Fruit fly (Drosophila melanogaster) whole organism, embryonic: Measurements from ENCODE around the gene CG9837.

Experiments used
- CG10209 ChIP-seq: fragments of 200-800 bp; sonication (Bioruptor generic); optimal IDR thresholded peaks from 3 replicates; lab custom pipeline; 2017; ENCODE audit warnings: missing biosample characterization, mild to moderate bottlenecking, missing genetic modification characterization, missing genetic modification reagents
- CG13894 ChIP-seq: fragments of 200-800 bp; sonication (Bioruptor generic); optimal IDR thresholded peaks from 3 replicates; lab custom pipeline; 2018; ENCODE audit warnings: missing biosample characterization, mild to moderate bottlenecking, missing genetic modification characterization, moderate library complexity
- CG1529 ChIP-seq: fragments of 200-800 bp; sonication (Bioruptor generic); optimal IDR thresholded peaks from 3 replicates; lab custom pipeline; 2018; ENCODE audit warnings: missing biosample characterization, missing genetic modification characterization
- CG15514 ChIP-seq: fragments of 200-800 bp; sonication (Bioruptor generic); optimal IDR thresholded peaks from 3 replicates; lab custom pipeline; 2017; ENCODE audit warnings: missing biosample characterization, missing genetic modification characterization, mild to moderate bottlenecking, moderate library complexity, missing genetic modification reagents
- CG1647 ChIP-seq: fragments of 200-800 bp; sonication (Bioruptor generic); optimal IDR thresholded peaks from 3 replicates; lab custom pipeline; 2016; ENCODE audit warnings: missing biosample characterization, missing genetic modification characterization
- CG17186 ChIP-seq: fragments of 200-800 bp; sonication (Bioruptor generic); optimal IDR thresholded peaks from 3 replicates; lab custom pipeline; 2017; ENCODE audit warnings: missing biosample characterization, missing genetic modification reagents, missing genetic modification characterization
- CG18619 ChIP-seq: fragments of 200-800 bp; sonication (Bioruptor generic); optimal IDR thresholded peaks from 3 replicates; lab custom pipeline; 2017; ENCODE audit warnings: missing biosample characterization, mild to moderate bottlenecking, missing genetic modification characterization
- CG2202 ChIP-seq: fragments of 200-800 bp; sonication (Bioruptor generic); optimal IDR thresholded peaks from 2 replicates; lab custom pipeline; 2018; ENCODE audit warnings: missing biosample characterization, mild to moderate bottlenecking, missing genetic modification characterization
- CG2712 ChIP-seq: fragments of 200-800 bp; optimal IDR thresholded peaks from 3 replicates; lab custom pipeline; 2019; ENCODE audit warnings: missing biosample characterization, mild to moderate bottlenecking, missing genetic modification characterization, moderate library complexity
- CG30020 ChIP-seq: fragments of 200-800 bp; optimal IDR thresholded peaks from 2 replicates; lab custom pipeline; 2019; ENCODE audit warnings: missing biosample characterization, mild to moderate bottlenecking, missing genetic modification characterization, moderate library complexity
- CG42726 ChIP-seq: fragments of 200-800 bp; sonication (Bioruptor generic); IDR thresholded peaks from 2 replicates; pipeline ENCODE4 v1.3.6; 2022; ENCODE audit warnings: missing biosample characterization, missing genetic modification characterization; ENCODE audit not compliant: partially characterized antibody
- CG6175 ChIP-seq: fragments of 200-800 bp; sonication (Bioruptor generic); IDR thresholded peaks from 3 replicates; pipeline ENCODE4 v1.3.6; 2022; ENCODE audit warnings: missing biosample characterization, missing genetic modification characterization
- CG6254 ChIP-seq: fragments of 200-800 bp; sonication (Bioruptor generic); optimal IDR thresholded peaks from 3 replicates; lab custom pipeline; 2017; ENCODE audit warnings: mild to moderate bottlenecking, missing biosample characterization, missing genetic modification reagents, missing genetic modification characterization
- CG7556 ChIP-seq: fragments of 200-800 bp; sonication (Bioruptor generic); optimal IDR thresholded peaks from 2 replicates; lab custom pipeline; 2017; ENCODE audit warnings: missing biosample characterization, mild to moderate bottlenecking, missing genetic modification characterization
- CG8359 ChIP-seq: fragments of 200-800 bp; sonication (Bioruptor generic); optimal IDR thresholded peaks from 2 replicates; lab custom pipeline; 2017; ENCODE audit warnings: missing biosample characterization, mild to moderate bottlenecking, missing genetic modification characterization, borderline replicate concordance
- Chrac-16 ChIP-seq: fragments of 200-800 bp; sonication (Bioruptor generic); optimal IDR thresholded peaks from 3 replicates; lab custom pipeline; 2016; ENCODE audit warnings: missing biosample characterization, missing genetic modification characterization
- CrebB ChIP-seq: fragments of 200-800 bp; sonication (Bioruptor generic); optimal IDR thresholded peaks from 3 replicates; lab custom pipeline; 2018; ENCODE audit warnings: missing biosample characterization, mild to moderate bottlenecking, missing genetic modification characterization
- Dad ChIP-seq: fragments of 200-800 bp; sonication (Bioruptor generic); optimal IDR thresholded peaks from 3 replicates; lab custom pipeline; 2016; ENCODE audit warnings: missing biosample characterization, missing genetic modification characterization
- Ets65A ChIP-seq: fragments of 200-800 bp; sonication (Bioruptor generic); peaks from one replicate; lab custom pipeline; 2016; ENCODE audit warnings: missing biosample characterization, missing genetic modification characterization
- GATAe ChIP-seq: fragments of 200-800 bp; sonication (Bioruptor generic); conservative IDR thresholded peaks from 2 replicates; pipeline ENCODE4 v1.3.6; 2022; ENCODE audit warnings: missing biosample characterization, missing genetic modification characterization
- HHEX ChIP-seq: fragments of 200-800 bp; sonication (Bioruptor generic); optimal IDR thresholded peaks from 3 replicates; lab custom pipeline; 2017; ENCODE audit warnings: missing biosample characterization, mild to moderate bottlenecking, missing genetic modification characterization, missing genetic modification reagents
- HLH3B ChIP-seq: fragments of 200-800 bp; sonication (Bioruptor generic); IDR thresholded peaks from 2 replicates; pipeline ENCODE4 v1.3.6; 2022; ENCODE audit warnings: missing biosample characterization, missing genetic modification characterization
- HmgD ChIP-seq: fragments of 200-800 bp; sonication (Bioruptor generic); optimal IDR thresholded peaks from 3 replicates; lab custom pipeline; 2016; ENCODE audit warnings: missing biosample characterization, missing genetic modification characterization
- Jarid2 ChIP-seq: fragments of 200-800 bp; sonication (Bioruptor generic); optimal IDR thresholded peaks from 3 replicates; lab custom pipeline; 2017; ENCODE audit warnings: mild to moderate bottlenecking, missing biosample characterization, missing genetic modification reagents, missing genetic modification characterization
- MBD-R2 ChIP-seq: fragments of 200-800 bp; sonication (Bioruptor generic); IDR thresholded peaks from 2 replicates; pipeline ENCODE4 v1.3.6; 2022; ENCODE audit warnings: missing biosample characterization, missing genetic modification characterization
- Sox102F ChIP-seq: fragments of 200-800 bp; sonication (Bioruptor generic); optimal IDR thresholded peaks from 2 replicates; lab custom pipeline; 2018; ENCODE audit warnings: missing biosample characterization, mild to moderate bottlenecking, missing genetic modification characterization, moderate library complexity
- Vsx1 ChIP-seq: fragments of 200-800 bp; sonication (Bioruptor generic); optimal IDR thresholded peaks from 2 replicates; lab custom pipeline; 2017; ENCODE audit warnings: missing biosample characterization, mild to moderate bottlenecking, missing genetic modification characterization, missing genetic modification reagents
- ara ChIP-seq: fragments of 200-800 bp; sonication (Bioruptor generic); IDR thresholded peaks from 2 replicates; pipeline ENCODE4 v1.3.6; 2022; ENCODE audit warnings: missing biosample characterization, missing genetic modification characterization
- bbx ChIP-seq: fragments of 200-800 bp; sonication (Bioruptor generic); IDR thresholded peaks from 2 replicates; pipeline ENCODE4 v1.3.6; 2022; ENCODE audit warnings: missing biosample characterization, missing genetic modification characterization; ENCODE audit not compliant: partially characterized antibody
- chinmo ChIP-seq: fragments of 200-800 bp; sonication (Bioruptor generic); IDR thresholded peaks from 4 replicates; pipeline ENCODE4 v1.3.6; 2022; ENCODE audit warnings: missing biosample characterization, missing genetic modification characterization; ENCODE audit not compliant: partially characterized antibody
- croc ChIP-seq: fragments of 200-800 bp; sonication (Bioruptor generic); conservative IDR thresholded peaks from 3 replicates; pipeline ENCODE4 v1.3.6; 2022; ENCODE audit warnings: missing biosample characterization, missing genetic modification characterization
- en ChIP-seq: fragments of 200-800 bp; sonication (Bioruptor generic); optimal IDR thresholded peaks from 2 replicates; lab custom pipeline; 2016; ENCODE audit warnings: missing biosample characterization, missing genetic modification characterization
- gcm2 ChIP-seq: fragments of 200-800 bp; sonication (Bioruptor generic); optimal IDR thresholded peaks from 2 replicates; lab custom pipeline; 2016; ENCODE audit warnings: missing biosample characterization, missing genetic modification characterization
- gt ChIP-seq: fragments of 200-800 bp; sonication (Bioruptor generic); IDR thresholded peaks from 2 replicates; pipeline ENCODE4 v1.3.6; 2022; ENCODE audit warnings: missing biosample characterization, missing genetic modification characterization
- jigr1 ChIP-seq: fragments of 200-800 bp; sonication (Bioruptor generic); IDR thresholded peaks from 3 replicates; pipeline ENCODE4 v1.3.6; 2022; ENCODE audit warnings: missing biosample characterization, missing genetic modification characterization
- lbe ChIP-seq: fragments of 200-800 bp; sonication (Bioruptor generic); optimal IDR thresholded peaks from 2 replicates; lab custom pipeline; 2016; ENCODE audit warnings: missing biosample characterization, mild to moderate bottlenecking, missing genetic modification characterization
- org-1 ChIP-seq: fragments of 200-800 bp; sonication (Bioruptor generic); optimal IDR thresholded peaks from 2 replicates; lab custom pipeline; 2017; ENCODE audit warnings: missing biosample characterization, missing genetic modification characterization
- pho ChIP-seq: fragments of 200-800 bp; sonication (Bioruptor generic); optimal IDR thresholded peaks from 2 replicates; lab custom pipeline; 2016; ENCODE audit warnings: missing biosample characterization, missing genetic modification characterization
- sd ChIP-seq: fragments of 200-800 bp; sonication (Bioruptor generic); optimal IDR thresholded peaks from 3 replicates; lab custom pipeline; 2018; ENCODE audit warnings: missing biosample characterization, mild to moderate bottlenecking, missing genetic modification characterization, moderate library complexity
- sens ChIP-seq: fragments of 200-800 bp; sonication (Bioruptor generic); peaks from one replicate; lab custom pipeline; 2016; ENCODE audit warnings: missing biosample characterization, missing genetic modification characterization
- sim ChIP-seq: fragments of 200-800 bp; sonication (Bioruptor generic); IDR thresholded peaks from 2 replicates; pipeline ENCODE4 v1.3.6; 2022; ENCODE audit warnings: missing biosample characterization, missing genetic modification characterization
- sr ChIP-seq: fragments of 200-800 bp; sonication (Bioruptor generic); IDR thresholded peaks from 3 replicates; pipeline ENCODE4 v1.3.6; 2022; ENCODE audit warnings: missing biosample characterization, missing genetic modification characterization
- vvl ChIP-seq: fragments of 200-800 bp; sonication (Bioruptor generic); IDR thresholded peaks from 2 replicates; pipeline ENCODE4 v1.3.6; 2022; ENCODE audit warnings: missing biosample characterization, missing genetic modification characterization
- wdn ChIP-seq: fragments of 200-800 bp; sonication (Bioruptor generic); IDR thresholded peaks from 2 replicates; pipeline ENCODE4 v1.3.6; 2022; ENCODE audit warnings: missing biosample characterization, missing genetic modification characterization
- wor ChIP-seq: fragments of 200-800 bp; sonication (Bioruptor generic); IDR thresholded peaks from 2 replicates; pipeline ENCODE4 v1.3.6; 2022; ENCODE audit warnings: missing biosample characterization, missing genetic modification characterization
- zfh1 ChIP-seq: fragments of 200-800 bp; sonication (Bioruptor generic); IDR thresholded peaks from 3 replicates; pipeline ENCODE4 v1.3.6; 2022; ENCODE audit warnings: missing biosample characterization, missing genetic modification characterization

The CG9837 gene

dm6 chr3R:8846154-8846648 lies 32.8 kb upstream of the CG9837 start (continued):
- TF ChIP-seq GATAe: no peak
- no peak for TF ChIP-seq croc (GFP tag; lab: Robert Waterston, UW)
- peak; percentile 97 for TF ChIP-seq Jarid2
- peak; percentile 17 for TF ChIP-seq CG2202 (tag; lab: Kevin White, UChicago)
- TF ChIP-seq gcm2: peak; percentile 33
- peak; percentile 45; the same call in 1 of the 2 replicates for TF ChIP-seq MBD-R2 (GFP tag; lab: Robert Waterston, UW)
- peak; percentile 35 for TF ChIP-seq CG17186 (GFP tag; lab: Kevin White, UChicago)
- TF ChIP-seq HHEX (GFP tag; lab: Kevin White, UChicago): peak; percentile 73
- peak; percentile 48 for TF ChIP-seq CG7556 (GFP tag; lab: Kevin White, UChicago)
- peak; percentile 82 for TF ChIP-seq Vsx1 (GFP tag; lab: Kevin White, UChicago)
- no peak for TF ChIP-seq jigr1 (GFP tag; lab: Robert Waterston, UW)
- TF ChIP-seq CG6254 (GFP tag; lab: Kevin White, UChicago): peak; percentile 38
- peak; percentile 41 for TF ChIP-seq CG1647 (GFP tag; lab: Kevin White, UChicago)

- TF ChIP-seq Sox102F: no peak
- TF ChIP-seq wor (GFP tag; lab: Robert Waterston, UW): no peak
- 0 out of 4 replicates have a peak, but pooled peaks have one; percentile 5 for TF ChIP-seq chinmo (GFP tag; lab: Robert Waterston, UW)
- peak; percentile 34 for TF ChIP-seq lbe
Observed at dm6 chr3R:8844955-8845354, 31.6 kb upstream of the CG9837 start.

dm6 chr3R:8843942-8844637 lies 30.7 kb upstream of the CG9837 start:
- TF ChIP-seq sens (GFP tag; lab: Kevin White, UChicago) (peak; percentile 74), CG6175 (no peak), vvl (peak; percentile 50; the same call in 1 of the 2 replicates), CG30020 (tag; lab: Kevin White, UChicago) (no peak), gt (GFP tag; lab: Robert Waterston, UW) (no peak), sd (tag; lab: Kevin White, UChicago) (peak; percentile 87), CG18619 (GFP tag; lab: Kevin White, UChicago) (no peak), Ets65A (peak; percentile 71), bbx (GFP tag; lab: Robert Waterston, UW) (no peak), CG1529 (GFP tag; lab: Kevin White, UChicago) (peak; percentile 16), pho (GFP tag; lab: Kevin White, UChicago) (no peak), CG8359 (GFP tag; lab: Kevin White, UChicago) (no peak), CG15514 (GFP tag; lab: Kevin White, UChicago) (no peak), en (no peak), sr (GFP tag; lab: Robert Waterston, UW) (peak; percentile 52; the same call in 1 of the 3 replicates)
- TF ChIP-seq, all 482 proteins: peak for 6

dm6 chr3R:8841533-8841932 lies 28.2 kb upstream of the CG9837 start:
- TF ChIP-seq HLH3B (no peak), Dad (GFP tag; lab: Kevin White, UChicago) (no peak), HmgD (no peak), CG10209 (GFP tag; lab: Kevin White, UChicago) (no peak), sim (GFP tag; lab: Robert Waterston, UW) (no peak), CrebB (no peak), ara (GFP tag; lab: Robert Waterston, UW) (0 out of 2 replicates have a peak, but pooled peaks have one; percentile 34), zfh1 (peak; percentile 12; the same call in 1 of the 3 replicates), CG42726 (GFP tag; lab: Robert Waterston, UW) (no peak), CG2712 (tag; lab: Kevin White, UChicago) (peak; percentile 19), wdn (GFP tag; lab: Robert Waterston, UW) (no peak), Ets65A (peak; percentile 59), CG13894 (no peak), Chrac-16 (GFP tag; lab: Kevin White, UChicago) (no peak), CG6175 (no peak), org-1 (GFP tag; lab: Kevin White, UChicago) (no peak)
